Worm (Caenorhabditis elegans) whole organism, early embryonic: ENCODE results near the gene inos-1.

ENCODE experiments used
- B0310.2 ChIP-seq: sonication (generic microtip); optimal IDR thresholded peaks from 2 replicates; lab custom pipeline; 2016; ENCODE audit warnings: mild to moderate bottlenecking, missing genetic modification characterization, missing compliant biosample characterization
- F13C5.2 ChIP-seq: sonication (generic microtip); optimal IDR thresholded peaks from 2 replicates; lab custom pipeline; 2017; ENCODE audit warnings: mild to moderate bottlenecking, missing genetic modification characterization, inconsistent platforms, missing compliant biosample characterization
- aly-1 ChIP-seq: sonication (generic microtip); optimal IDR thresholded peaks from 2 replicates; lab custom pipeline; 2016; ENCODE audit warnings: missing genetic modification characterization, missing compliant biosample characterization
- ama-1 ChIP-seq: fragments of 150-350 bp; optimal IDR thresholded peaks from 2 replicates; lab custom pipeline; 2014
- ceh-13 ChIP-seq: fragments of 200-800 bp; sonication (Bioruptor generic); optimal IDR thresholded peaks from 2 replicates; lab custom pipeline; 2018; ENCODE audit warnings: mild to moderate bottlenecking, missing genetic modification characterization, missing compliant biosample characterization
- ceh-36 ChIP-seq: sonication (generic microtip); optimal IDR thresholded peaks from 2 replicates; lab custom pipeline; 2016; ENCODE audit warnings: missing genetic modification characterization, inconsistent platforms, missing compliant biosample characterization
- ets-7 ChIP-seq: sonication (generic microtip); optimal IDR thresholded peaks from 2 replicates; lab custom pipeline; 2016; ENCODE audit warnings: missing genotype, missing genetic modification characterization, missing compliant biosample characterization
- flt-1 ChIP-seq: fragments of 200-800 bp; sonication (Bioruptor generic); IDR thresholded peaks from 2 replicates; pipeline ENCODE4 v1.3.6; 2022; ENCODE audit warnings: missing genetic modification characterization, missing compliant biosample characterization
- hmbx-1 ChIP-seq: sonication (generic microtip); optimal IDR thresholded peaks from 2 replicates; lab custom pipeline; 2016; ENCODE audit warnings: mild to moderate bottlenecking, missing genetic modification characterization, missing compliant biosample characterization
- hmg-4 ChIP-seq: fragments of 200-800 bp; sonication (Bioruptor generic); optimal IDR thresholded peaks from 2 replicates; lab custom pipeline; 2018; ENCODE audit warnings: mild to moderate bottlenecking, missing genetic modification characterization, missing compliant biosample characterization
- hnd-1 ChIP-seq: sonication (generic microtip); optimal IDR thresholded peaks from 2 replicates; lab custom pipeline; 2016; ENCODE audit warnings: missing genetic modification characterization, missing compliant biosample characterization
- pes-1 ChIP-seq: fragments of 200-800 bp; sonication (Bioruptor generic); IDR thresholded peaks from 2 replicates; pipeline ENCODE4 v1.3.6; 2022; ENCODE audit warnings: missing genetic modification reagents, missing genetic modification characterization, missing compliant biosample characterization
- scrt-1 ChIP-seq: fragments of 200-800 bp; sonication (Bioruptor generic); IDR thresholded peaks from 2 replicates; pipeline ENCODE4 v1.3.6; 2022; ENCODE audit warnings: missing genetic modification characterization, missing compliant biosample characterization
- sea-1 ChIP-seq: fragments of 200-800 bp; sonication (Bioruptor generic); conservative IDR thresholded peaks from 2 replicates; pipeline ENCODE4 v1.3.6; 2022; ENCODE audit warnings: missing genetic modification characterization, missing compliant biosample characterization
- tbx-11 ChIP-seq: fragments of 200-800 bp; sonication (Bioruptor generic); IDR thresholded peaks from 2 replicates; pipeline ENCODE4 v1.3.6; 2022; ENCODE audit warnings: missing genetic modification characterization, missing compliant biosample characterization
- tbx-37 ChIP-seq: fragments of 200-800 bp; sonication (Bioruptor generic); conservative IDR thresholded peaks from 2 replicates; pipeline ENCODE4 v1.3.6; 2022; ENCODE audit warnings: missing genetic modification reagents, missing genetic modification characterization, missing compliant biosample characterization
- tra-4 ChIP-seq: sonication (generic microtip); optimal IDR thresholded peaks from 2 replicates; lab custom pipeline; 2017; ENCODE audit warnings: missing genetic modification characterization, missing compliant biosample characterization

The inos-1 gene

DNA sequence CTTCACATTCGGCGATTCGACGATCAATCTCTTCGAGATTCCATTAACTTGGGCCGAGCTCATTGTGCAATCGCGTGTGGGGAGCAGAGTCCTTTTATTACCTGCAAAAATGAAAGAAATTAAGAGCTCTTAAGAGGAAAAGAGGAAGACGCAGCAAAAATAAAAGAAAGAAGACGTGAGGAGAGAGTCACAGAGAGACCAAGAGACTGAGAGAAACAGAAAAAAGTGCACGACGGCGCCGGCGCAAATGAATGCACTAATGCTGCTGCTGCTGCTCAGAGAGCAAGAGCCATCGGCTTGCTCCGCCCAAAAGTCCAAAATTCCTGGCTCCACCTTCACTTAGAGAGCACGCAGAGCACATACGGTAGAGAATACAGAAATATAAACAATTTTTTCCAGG, at the start of gene inos-1:
Gene inos-1 (minus strand): TSS at position 101 of the 400 bp plus-strand sequence.
- no peak for TF ChIP-seq pes-1
- TF ChIP-seq hmg-4 (GFP tag; lab: Kevin White, UChicago) = no peak
- TF ChIP-seq tra-4 (tag; lab: Kevin White, UChicago) = no peak
- TF ChIP-seq B0310.2 (tag; lab: Kevin White, UChicago) = no peak
- no peak for TF ChIP-seq tbx-11 (GFP tag; lab: Robert Waterston, UW)
- no peak for TF ChIP-seq sea-1 (GFP tag; lab: Robert Waterston, UW)
- TF ChIP-seq tbx-37 (GFP tag; lab: Robert Waterston, UW) = no peak
- TF ChIP-seq hnd-1 = no peak
- TF ChIP-seq scrt-1 (GFP tag; lab: Robert Waterston, UW) = no peak

DNA sequence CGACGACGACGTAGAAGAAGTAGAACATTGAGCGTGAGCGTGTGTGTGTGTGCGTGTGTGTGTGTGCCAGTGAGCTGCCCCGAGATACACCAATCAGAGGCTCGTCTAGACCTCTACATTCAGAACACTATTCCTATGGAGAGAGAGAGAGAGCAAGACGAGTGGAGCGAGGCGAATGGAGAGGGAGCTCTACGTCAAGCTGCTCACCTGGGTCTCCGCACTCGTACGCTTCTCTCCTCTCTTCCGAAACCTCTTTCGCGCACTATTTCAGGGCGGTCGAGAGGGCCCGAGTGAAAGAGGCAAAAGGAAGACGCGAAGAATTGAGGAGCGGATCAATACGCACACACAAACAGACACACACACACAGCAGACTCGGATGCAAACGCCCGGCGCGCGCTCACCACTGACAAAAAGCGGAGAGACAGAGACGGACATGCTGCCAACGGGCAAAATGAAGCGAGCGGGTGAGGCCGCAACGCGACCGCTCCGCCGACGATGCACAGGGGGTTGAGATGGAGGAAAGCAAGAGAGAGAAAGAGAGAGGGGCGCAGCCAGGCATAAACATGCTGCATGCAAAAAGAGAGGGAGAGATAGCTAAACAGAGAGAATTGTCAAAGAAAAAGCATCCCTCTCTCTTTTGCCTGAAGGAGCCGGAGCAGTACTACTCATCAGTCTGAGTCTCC, 49.5 kb upstream of the inos-1 start:
- TF ChIP-seq F13C5.2 (peak; percentile 90), tbx-37 (GFP tag; lab: Robert Waterston, UW) (no peak), sea-1 (GFP tag; lab: Robert Waterston, UW) (0 out of 2 replicates have a peak, but pooled peaks have one; percentile 50), hmbx-1 (tag; lab: Kevin White, UChicago) (no peak), flt-1 (GFP tag; lab: Robert Waterston, UW) (0 out of 2 replicates have a peak, but pooled peaks have one; percentile 43), ama-1 (no peak), hmg-4 (GFP tag; lab: Kevin White, UChicago) (peak; percentile 93), hnd-1 (no peak), scrt-1 (GFP tag; lab: Robert Waterston, UW) (0 out of 2 replicates have a peak, but pooled peaks have one; percentile 51), aly-1 (tag; lab: Kevin White, UChicago) (peak; percentile 55), tbx-11 (GFP tag; lab: Robert Waterston, UW) (0 out of 2 replicates have a peak, but pooled peaks have one; percentile 53), B0310.2 (tag; lab: Kevin White, UChicago) (peak; percentile 32), ceh-36 (tag; lab: Kevin White, UChicago) (no peak), tra-4 (tag; lab: Kevin White, UChicago) (no peak), ets-7 (tag; lab: Kevin White, UChicago) (peak; percentile 35), ceh-13 (GFP tag; lab: Kevin White, UChicago) (no peak), pes-1 (peak; percentile 40; the same call in 1 of the 2 replicates)

DNA sequence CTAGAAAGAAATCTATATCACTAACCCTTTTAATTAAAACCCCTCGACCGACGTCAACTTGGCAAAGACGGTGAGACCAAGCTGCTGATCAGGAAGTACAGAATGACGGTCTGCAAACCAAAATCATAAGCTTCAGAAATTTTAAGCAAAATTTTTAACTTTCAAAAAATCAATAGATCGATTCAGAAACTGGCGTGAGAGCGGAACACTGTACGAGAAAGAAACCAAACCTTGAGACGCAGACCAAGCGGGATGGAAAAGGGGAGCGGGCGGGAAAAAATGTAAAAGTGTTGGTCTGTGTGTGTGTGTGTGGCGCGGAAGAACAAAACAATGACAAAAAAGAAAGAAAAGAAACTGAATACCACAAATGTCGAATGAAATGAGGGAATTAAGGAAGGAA, 48.4 kb upstream of the inos-1 start, which contains the start of the genes F44E5.17 and gpb-1:
Gene F44E5.17 (minus strand): TSS at position 101 of the 400 bp plus-strand sequence.
Gene gpb-1 (minus strand): TSS at position 118 of the 400 bp plus-strand sequence.
- no peak for TF ChIP-seq ets-7 (tag; lab: Kevin White, UChicago)
- no peak for TF ChIP-seq B0310.2 (tag; lab: Kevin White, UChicago)
- TF ChIP-seq sea-1 (GFP tag; lab: Robert Waterston, UW) = no peak

DNA sequence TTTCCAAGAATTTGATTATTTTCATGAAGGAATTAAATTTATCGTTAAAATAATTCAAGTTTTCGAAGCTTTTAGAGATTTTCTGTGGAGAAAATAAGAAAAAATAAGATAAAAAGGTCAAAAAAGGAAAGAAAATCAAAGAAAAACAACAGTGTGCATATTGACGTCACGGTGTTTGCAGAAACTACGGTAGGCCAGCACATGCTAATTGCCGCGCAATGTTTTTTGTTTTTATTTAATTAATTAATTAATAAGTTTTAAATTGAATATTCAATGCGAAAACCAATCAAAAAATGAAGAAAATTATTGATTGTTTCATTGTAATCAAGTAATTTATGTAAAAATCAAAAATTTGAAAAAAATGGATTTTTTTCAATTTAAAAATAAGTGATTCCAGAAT, 47.8 kb upstream of the inos-1 start:
- TF ChIP-seq sea-1 (GFP tag; lab: Robert Waterston, UW) = no peak
- TF ChIP-seq hnd-1 = no peak
- no peak for TF ChIP-seq ceh-36 (tag; lab: Kevin White, UChicago)
- no peak for TF ChIP-seq ceh-13 (GFP tag; lab: Kevin White, UChicago)
- TF ChIP-seq scrt-1 (GFP tag; lab: Robert Waterston, UW) = no peak
- no peak for TF ChIP-seq tbx-37 (GFP tag; lab: Robert Waterston, UW)
- no peak for TF ChIP-seq ama-1
- TF ChIP-seq flt-1 (GFP tag; lab: Robert Waterston, UW) = no peak
- no peak for TF ChIP-seq tbx-11 (GFP tag; lab: Robert Waterston, UW)
- no peak for TF ChIP-seq pes-1
- TF ChIP-seq hmbx-1 (tag; lab: Kevin White, UChicago) = no peak
- TF ChIP-seq B0310.2 (tag; lab: Kevin White, UChicago) = no peak
- TF ChIP-seq hmg-4 (GFP tag; lab: Kevin White, UChicago) = no peak
- TF ChIP-seq tra-4 (tag; lab: Kevin White, UChicago) = no peak
- no peak for TF ChIP-seq ets-7 (tag; lab: Kevin White, UChicago)
- TF ChIP-seq aly-1 (tag; lab: Kevin White, UChicago) = no peak
- TF ChIP-seq F13C5.2 = no peak

DNA sequence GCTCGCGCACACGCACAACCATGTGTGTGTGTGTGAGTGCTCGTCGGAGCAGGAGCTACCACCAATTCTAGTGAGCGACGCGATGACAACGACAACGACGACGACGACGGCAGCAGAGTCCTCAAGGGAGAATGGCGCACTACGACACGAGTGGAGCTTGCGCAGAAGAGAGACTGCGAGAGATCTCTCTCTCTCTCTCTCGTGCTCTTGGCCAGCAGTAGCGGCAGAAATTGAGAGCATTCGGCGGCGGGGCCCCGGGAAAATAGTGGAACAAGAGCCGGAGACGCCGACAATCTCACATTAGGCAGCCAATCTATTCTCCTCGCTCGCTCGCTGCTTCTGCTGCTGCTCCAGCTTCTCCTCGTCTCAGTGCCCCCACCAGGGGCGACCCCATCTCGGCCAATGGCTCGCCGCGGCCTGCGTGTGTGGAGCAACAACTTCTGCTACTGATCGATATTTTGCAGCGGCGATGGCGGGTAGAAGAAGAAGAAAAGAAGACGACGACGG, 46.7 kb upstream of the inos-1 start:
- TF ChIP-seq ceh-13 (GFP tag; lab: Kevin White, UChicago) = no peak
- TF ChIP-seq sea-1 (GFP tag; lab: Robert Waterston, UW) = no peak
- TF ChIP-seq aly-1 (tag; lab: Kevin White, UChicago) = peak; percentile 52
- peak; percentile 19 for TF ChIP-seq B0310.2 (tag; lab: Kevin White, UChicago)
- TF ChIP-seq scrt-1 (GFP tag; lab: Robert Waterston, UW) = peak; percentile 32; the same call in 1 of the 2 replicates
- peak; percentile 72 for TF ChIP-seq F13C5.2
- TF ChIP-seq flt-1 (GFP tag; lab: Robert Waterston, UW) = 0 out of 2 replicates have a peak, but pooled peaks have one; percentile 16
- no peak for TF ChIP-seq tbx-37 (GFP tag; lab: Robert Waterston, UW)
- TF ChIP-seq ceh-36 (tag; lab: Kevin White, UChicago) = no peak
- peak; percentile 75 for TF ChIP-seq hmg-4 (GFP tag; lab: Kevin White, UChicago)
- TF ChIP-seq pes-1 = peak; percentile 33; the same call in 1 of the 2 replicates

DNA sequence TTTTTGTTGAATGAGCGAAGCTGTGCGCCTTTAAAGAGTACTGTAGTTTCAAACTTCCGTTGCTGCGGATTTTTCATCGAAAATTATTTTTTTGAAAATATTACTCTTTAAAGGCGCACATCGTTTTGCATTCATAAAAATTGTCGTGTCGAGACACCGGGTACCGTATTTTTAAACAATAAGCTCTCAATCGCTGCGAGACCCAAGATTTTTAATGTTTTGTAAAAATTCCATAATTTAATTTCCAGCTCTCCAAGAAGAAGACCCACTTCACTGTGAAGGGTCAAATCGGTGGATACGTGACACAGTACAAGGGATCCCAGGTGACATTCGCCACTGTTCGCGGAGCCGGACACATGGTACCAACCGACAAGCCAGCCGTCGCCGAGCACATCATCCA, 42.2 kb upstream of the inos-1 start:
- TF ChIP-seq sea-1 (GFP tag; lab: Robert Waterston, UW) (no peak), tra-4 (tag; lab: Kevin White, UChicago) (no peak), hmbx-1 (tag; lab: Kevin White, UChicago) (no peak), scrt-1 (GFP tag; lab: Robert Waterston, UW) (no peak), ceh-36 (tag; lab: Kevin White, UChicago) (no peak), aly-1 (tag; lab: Kevin White, UChicago) (no peak), ama-1 (no peak), B0310.2 (tag; lab: Kevin White, UChicago) (no peak), ceh-13 (GFP tag; lab: Kevin White, UChicago) (no peak), flt-1 (GFP tag; lab: Robert Waterston, UW) (no peak), ets-7 (tag; lab: Kevin White, UChicago) (no peak), tbx-11 (GFP tag; lab: Robert Waterston, UW) (no peak), tbx-37 (GFP tag; lab: Robert Waterston, UW) (no peak), hmg-4 (GFP tag; lab: Kevin White, UChicago) (no peak), hnd-1 (no peak), pes-1 (no peak), F13C5.2 (no peak)
